Fruit fly (Drosophila melanogaster): ENCODE measurements around the gene Cen.

Cen gene

dm6 chr2L:20645394-20645869, 36.2 kb downstream of the Cen start, which contains the start of the genes phr6-4 and CG2608 (continued):
- TF ChIP-seq CG6765 (GFP tag; optimal IDR thresholded peaks at IDR 0.05) (peak; percentile 85), CG11456 (GFP tag; IDR thresholded peaks at IDR 0.05) (peak; percentile 84), slp2 (GFP tag; optimal IDR thresholded peaks at IDR 0.05) (peak; percentile 81), CG13287 (GFP tag; IDR thresholded peaks at IDR 0.05; ENCODE audit: partially characterized antibody) (no peak), Deaf1 (tag; optimal IDR thresholded peaks at IDR 0.05) (peak; percentile 77), CG1832 (GFP tag; optimal IDR thresholded peaks at IDR 0.05) (no peak), CG10267 (tag; optimal IDR thresholded peaks at IDR 0.05) (peak; percentile 89), CG18599 (GFP tag; optimal IDR thresholded peaks at IDR 0.05) (peak; percentile 93), caup (GFP tag; optimal IDR thresholded peaks at IDR 0.05; ENCODE audit: severe bottlenecking) (peak; percentile 92), Gsc (GFP tag; IDR thresholded peaks at IDR 0.05) (no peak), CG4404 (GFP tag; IDR thresholded peaks at IDR 0.05) (peak; percentile 76), CG4707 (GFP tag; optimal IDR thresholded peaks at IDR 0.05) (peak; percentile 66), CG18764 (GFP tag; optimal IDR thresholded peaks at IDR 0.05) (peak; percentile 91), grn (GFP tag; optimal IDR thresholded peaks at IDR 0.05) (peak; percentile 51), CG2875 (GFP tag; optimal IDR thresholded peaks at IDR 0.05) (peak; percentile 86), CG3847 (GFP tag; IDR thresholded peaks at IDR 0.05) (peak; percentile 89), CG4328 (GFP tag; optimal IDR thresholded peaks at IDR 0.05) (peak; percentile 78), pfk (GFP tag; optimal IDR thresholded peaks at IDR 0.05) (no peak), CG32767 (GFP tag; IDR thresholded peaks at IDR 0.05) (peak; percentile 87), CG8478 (optimal IDR thresholded peaks at IDR 0.05) (no peak), CG9932 (GFP tag; IDR thresholded peaks at IDR 0.05) (peak; percentile 92), CG14860 (GFP tag; IDR thresholded peaks at IDR 0.05; ENCODE audit: partially characterized antibody) (no peak), kah (GFP tag; optimal IDR thresholded peaks at IDR 0.05) (peak; percentile 70), CG17328 (GFP tag; IDR thresholded peaks at IDR 0.05) (peak; percentile 76), pnt (GFP tag; optimal IDR thresholded peaks at IDR 0.05) (peak; percentile 91), CG12391 (tag; optimal IDR thresholded peaks at IDR 0.05) (peak; percentile 95), CG9817 (tag; optimal IDR thresholded peaks at IDR 0.05) (peak; percentile 90), dati (GFP tag; IDR thresholded peaks at IDR 0.05) (peak; percentile 57; the same call in 1 of the 2 replicates), CG1602 (GFP tag; optimal IDR thresholded peaks at IDR 0.05) (peak; percentile 92), tup (GFP tag; optimal IDR thresholded peaks at IDR 0.05) (peak; percentile 76), CG34376 (GFP tag; optimal IDR thresholded peaks at IDR 0.05) (peak; percentile 90), salm (tag; optimal IDR thresholded peaks at IDR 0.05) (peak; percentile 90), CG4854 (GFP tag; optimal IDR thresholded peaks at IDR 0.05) (peak; percentile 87), CG8281 (tag; optimal IDR thresholded peaks at IDR 0.05) (peak; percentile 80), Optix (GFP tag; IDR thresholded peaks at IDR 0.05) (peak; percentile 60; the same call in 1 of the 3 replicates), BEAF-32 (GFP tag; optimal IDR thresholded peaks at IDR 0.05) (peak; percentile 25), CG6254 (GFP tag; optimal IDR thresholded peaks at IDR 0.05) (peak; percentile 83), CkIIα-i1 (GFP tag; IDR thresholded peaks at IDR 0.05) (no peak), CG13296 (GFP tag; optimal IDR thresholded peaks at IDR 0.05) (peak; percentile 92), CG12942 (GFP tag; optimal IDR thresholded peaks at IDR 0.05) (peak; percentile 93), NC2α (GFP tag; optimal IDR thresholded peaks at IDR 0.05) (peak; percentile 67), CG11085 (GFP tag; IDR thresholded peaks at IDR 0.05) (peak; percentile 77), CG15479 (GFP tag; optimal IDR thresholded peaks at IDR 0.05) (no peak), CG1647 (GFP tag; optimal IDR thresholded peaks at IDR 0.05) (peak; percentile 82), Atf3 (GFP tag; optimal IDR thresholded peaks at IDR 0.05) (peak; percentile 73), tgo (GFP tag; IDR thresholded peaks at IDR 0.05) (peak; percentile 73; the same call in 2 of the 3 replicates), Stat92E (GFP tag; optimal IDR thresholded peaks at IDR 0.05) (peak in 1 of 3 experiments; percentile 80), fru (optimal IDR thresholded peaks at IDR 0.05) (no peak), tna (GFP tag; IDR thresholded peaks at IDR 0.05; ENCODE audit: partially characterized antibody) (no peak), CG17802 (tag; optimal IDR thresholded peaks at IDR 0.05) (peak; percentile 69)

All from whole organism, embryonic.